Worm (Caenorhabditis elegans): Measurements from ENCODE around the gene nas-39.
A peak's percentile ranks its signal among the peaks of the same experiment; 100 is the strongest.

Gene nas-39

DNA sequence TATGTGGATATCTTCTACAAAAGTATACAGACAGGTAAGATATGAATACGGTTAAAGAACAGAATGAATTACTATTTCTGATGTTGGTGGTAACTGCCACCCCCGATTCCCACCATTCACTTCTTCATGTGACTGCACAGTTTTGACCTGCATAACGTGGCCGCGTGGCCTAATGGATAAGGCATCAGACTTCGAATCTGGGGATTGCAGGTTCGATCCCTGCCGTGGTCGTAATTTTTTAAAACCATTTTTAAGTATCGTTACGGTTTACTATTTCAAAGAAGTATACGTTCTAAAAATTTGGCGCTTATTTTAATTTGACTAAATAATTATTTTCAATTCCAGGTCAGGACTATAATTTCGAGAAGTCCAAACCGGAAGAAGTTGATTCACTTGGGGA, 4.6 kb downstream of the nas-39 start (continued):
- TF ChIP-seq lin-54 (GFP tag; optimal IDR thresholded peaks at IDR 0.05) (no peak), zim-3 (tag; optimal IDR thresholded peaks at IDR 0.05) (no peak), ztf-22 (GFP tag; optimal IDR thresholded peaks at IDR 0.05) (no peak), ceh-100 (GFP tag; IDR thresholded peaks at IDR 0.05) (no peak), nfya-1 (tag; optimal IDR thresholded peaks at IDR 0.05; ENCODE audit: borderline replicate concordance, insufficient read depth) (no peak), ztf-6 (GFP tag; IDR thresholded peaks at IDR 0.05) (no peak), ztf-28 (GFP tag; IDR thresholded peaks at IDR 0.05) (no peak), rpc-1 (optimal IDR thresholded peaks at IDR 0.05) (peak; percentile 54), rpc-1 (tag; optimal IDR thresholded peaks at IDR 0.05) (peak; percentile 80), cebp-1 (GFP tag; IDR thresholded peaks at IDR 0.05) (no peak), cebp-1 (tag; optimal IDR thresholded peaks at IDR 0.05) (no peak), hlh-12 (tag; optimal IDR thresholded peaks at IDR 0.05) (no peak), rcor-1 (GFP tag; IDR thresholded peaks at IDR 0.05) (peak; percentile 34; the same call in 1 of the 2 replicates), let-607 (tag; optimal IDR thresholded peaks at IDR 0.05) (no peak), nfyb-1 (GFP tag; IDR thresholded peaks at IDR 0.05) (no peak), tbx-9 (tag; optimal IDR thresholded peaks at IDR 0.05; ENCODE audit: borderline replicate concordance) (no peak), ets-4 (GFP tag; optimal IDR thresholded peaks at IDR 0.05) (no peak), die-1 (tag; optimal IDR thresholded peaks at IDR 0.05) (no peak), egrh-3 (GFP tag; IDR thresholded peaks at IDR 0.05) (no peak), F37B4.10 (GFP tag; IDR thresholded peaks at IDR 0.05) (no peak), snpc-1.3 (tag; optimal IDR thresholded peaks at IDR 0.05; ENCODE audit: insufficient read depth) (peak; percentile 30), lag-1 (GFP tag; IDR thresholded peaks at IDR 0.05) (no peak), B0019.2 (GFP tag; conservative IDR thresholded peaks at IDR 0.05) (no peak), snpc-1.1 (tag; optimal IDR thresholded peaks at IDR 0.05; ENCODE audit: insufficient read depth) (peak; percentile 38), bed-1 (GFP tag; IDR thresholded peaks at IDR 0.05) (no peak), efl-1 (GFP tag; optimal IDR thresholded peaks at IDR 0.05) (no peak), pbrm-1 (GFP tag; IDR thresholded peaks at IDR 0.05) (peak; percentile 63; the same call in 1 of the 2 replicates), F10E7.11 (tag; optimal IDR thresholded peaks at IDR 0.05) (no peak), F33H1.4 (GFP tag; IDR thresholded peaks at IDR 0.05) (no peak), unc-62 (GFP tag; optimal IDR thresholded peaks at IDR 0.05) (no peak), akir-1 (GFP tag; optimal IDR thresholded peaks at IDR 0.05) (no peak), hsf-1 (GFP tag; IDR thresholded peaks at IDR 0.05) (no peak), attf-6 (GFP tag; IDR thresholded peaks at IDR 0.05) (no peak), madf-3 (GFP tag; IDR thresholded peaks at IDR 0.05) (no peak), madf-8 (GFP tag; conservative IDR thresholded peaks at IDR 0.05) (no peak), ekl-4 (GFP tag; IDR thresholded peaks at IDR 0.05) (no peak), nhr-90 (tag; optimal IDR thresholded peaks at IDR 0.05) (peak; percentile 2), lin-26 (GFP tag; IDR thresholded peaks at IDR 0.05) (peak; percentile 41; the same call in 1 of the 2 replicates), Y67H2A.10 (GFP tag; conservative IDR thresholded peaks at IDR 0.05) (no peak)

DNA sequence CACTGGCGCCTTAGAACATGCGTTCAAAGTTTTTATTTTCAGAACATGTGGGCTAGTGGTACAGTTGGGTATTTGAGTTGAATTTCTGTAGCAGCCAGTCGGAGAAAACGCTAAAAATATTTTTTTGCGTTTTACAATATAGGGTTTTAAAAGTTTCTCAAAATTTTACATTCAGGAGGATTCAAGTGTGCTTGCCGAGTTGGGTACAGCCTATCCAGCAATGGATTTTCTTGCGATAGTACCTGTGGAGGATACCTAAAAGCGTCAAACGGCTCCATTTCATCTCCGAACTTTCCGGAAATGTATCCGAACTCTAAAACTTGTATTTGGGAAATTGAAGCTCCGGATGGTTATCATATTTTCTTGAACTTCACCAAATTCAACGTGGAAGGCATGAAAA, 9.4 kb downstream of the nas-39 start:
- TF ChIP-seq nhr-179 (tag; optimal IDR thresholded peaks at IDR 0.05) (no peak), nhr-80 (tag; optimal IDR thresholded peaks at IDR 0.05) (no peak), F23B12.7 (tag; optimal IDR thresholded peaks at IDR 0.05; ENCODE audit: insufficient read depth) (no peak), efl-1 (GFP tag; optimal IDR thresholded peaks at IDR 0.05) (no peak), somi-1 (GFP tag; optimal IDR thresholded peaks at IDR 0.05) (no peak), T26A5.8 (tag; optimal IDR thresholded peaks at IDR 0.05) (no peak), rcor-1 (GFP tag; IDR thresholded peaks at IDR 0.05) (no peak), egl-44 (GFP tag; IDR thresholded peaks at IDR 0.05) (no peak), ama-1 (optimal IDR thresholded peaks at IDR 0.05) (no peak), ama-1 (GFP tag; optimal IDR thresholded peaks at IDR 0.05) (no peak), Y56A3A.18 (GFP tag; IDR thresholded peaks at IDR 0.05) (no peak), chd-7 (tag; optimal IDR thresholded peaks at IDR 0.05) (no peak), athp-1 (tag; optimal IDR thresholded peaks at IDR 0.05) (no peak), cebp-1 (GFP tag; IDR thresholded peaks at IDR 0.05) (no peak), cebp-1 (tag; optimal IDR thresholded peaks at IDR 0.05) (no peak), pha-4 (tag; optimal IDR thresholded peaks at IDR 0.05) (no peak), cebp-2 (GFP tag; IDR thresholded peaks at IDR 0.05) (no peak)

All from whole organism, young adult.